Worm (Caenorhabditis elegans) whole organism, mixed stage, embryonic: ENCODE measurements around the gene ttr-40.

Source experiments
- blmp-1 ChIP-seq: fragments of 150-350 bp; optimal IDR thresholded peaks from 2 replicates; lab custom pipeline; 2014; ENCODE audit warnings: missing biosample characterization, missing genetic modification characterization
- ceh-39 ChIP-seq: fragments of 150-350 bp; optimal IDR thresholded peaks from 2 replicates; lab custom pipeline; 2014; ENCODE audit warnings: missing biosample characterization, missing genetic modification characterization
- ces-1 ChIP-seq: fragments of 150-350 bp; optimal IDR thresholded peaks from 2 replicates; lab custom pipeline; 2014; ENCODE audit warnings: missing biosample characterization, missing genetic modification reagents, missing genetic modification characterization
- elt-3 ChIP-seq: fragments of 150-350 bp; optimal IDR thresholded peaks from 2 replicates; lab custom pipeline; 2014; ENCODE audit warnings: missing biosample characterization, missing genetic modification characterization
- unc-39 ChIP-seq: fragments of 150-350 bp; optimal IDR thresholded peaks from 2 replicates; lab custom pipeline; 2014; ENCODE audit warnings: missing biosample characterization, missing genetic modification characterization

- TF ChIP-seq ces-1 (GFP tag; lab: Kevin White, UChicago) (no peak), elt-3 (tag; lab: Kevin White, UChicago) (no peak), ceh-39 (tag; lab: Kevin White, UChicago) (no peak), blmp-1 (no peak), unc-39 (no peak)
Measured at ce11 chrV:9334216-9334615, 21.1 kb downstream of the ttr-40 start, which contains the start of gene ucp-4.
